Fruit fly (Drosophila melanogaster): ENCODE data around the gene MED31.

- TF ChIP-seq eg (GFP tag; IDR thresholded peaks at IDR 0.05) = no peak
- no peak for TF ChIP-seq salr (GFP tag; optimal IDR thresholded peaks at IDR 0.05)
- TF ChIP-seq Sox14 (GFP tag; optimal IDR thresholded peaks at IDR 0.05) = no peak
- TF ChIP-seq CG9139 (GFP tag; optimal IDR thresholded peaks at IDR 0.05) = no peak
- TF ChIP-seq CG15336 (GFP tag; IDR thresholded peaks at IDR 0.05) = no peak
- no peak for TF ChIP-seq CG16779 (tag; optimal IDR thresholded peaks at IDR 0.05)
- no peak for TF ChIP-seq CG34406 (GFP tag; optimal IDR thresholded peaks at IDR 0.05)
- TF ChIP-seq achi (GFP tag; optimal IDR thresholded peaks at IDR 0.05) = no peak
- no peak for TF ChIP-seq dsx (GFP tag; optimal IDR thresholded peaks at IDR 0.05; ENCODE audit: poor library complexity, severe bottlenecking)
- TF ChIP-seq Sox15 (GFP tag; optimal IDR thresholded peaks at IDR 0.05) = no peak
- no peak for TF ChIP-seq esn (GFP tag; optimal IDR thresholded peaks at IDR 0.05)
- TF ChIP-seq cyc (GFP tag; optimal IDR thresholded peaks at IDR 0.05) = no peak
Observed at dm6 chr3R:4640546-4641253, 1.1 kb upstream of the MED31 start.

Measured in whole organism, prepupa.